Worm (Caenorhabditis elegans) whole organism, L4/young adult: ENCODE results near the gene Y50E8A.6.

Experiments used
- W03F9.2 ChIP-seq: fragments of 150-350 bp; optimal IDR thresholded peaks from 2 replicates; lab custom pipeline; 2014; ENCODE audit warnings: missing biosample characterization, missing genetic modification characterization
- dao-5 ChIP-seq: sonication (generic microtip); optimal IDR thresholded peaks from 2 replicates; lab custom pipeline; 2016; ENCODE audit warnings: missing genotype, missing genetic modification characterization, moderate library complexity, missing compliant biosample characterization
- him-1 ChIP-seq: sonication (generic microtip); optimal IDR thresholded peaks from 2 replicates; lab custom pipeline; 2016; ENCODE audit warnings: missing genotype, missing genetic modification reagents, missing genetic modification characterization, missing compliant biosample characterization

Gene Y50E8A.6

ce11 chrV:14736851-14737250 is 4.3 kb downstream of the Y50E8A.6 start, which contains the start of gene Y50E8A.5:
Gene Y50E8A.5 (minus strand): TSS chrV:14736951.
- TF ChIP-seq W03F9.2 (tag; lab: Kevin White, UChicago) (no peak), dao-5 (tag; lab: Kevin White, UChicago) (no peak), him-1 (tag; lab: Kevin White, UChicago) (no peak)

ce11 chrV:14734187-14734765 is 6.9 kb downstream of the Y50E8A.6 start, which contains the start of gene unc-61:
Gene unc-61 (minus strand): TSS chrV:14734237.
- TF ChIP-seq dao-5 (tag; lab: Kevin White, UChicago) (no peak), him-1 (tag; lab: Kevin White, UChicago) (no peak), W03F9.2 (tag; lab: Kevin White, UChicago) (no peak)

- TF ChIP-seq dao-5 (tag; lab: Kevin White, UChicago) = no peak
- TF ChIP-seq W03F9.2 (tag; lab: Kevin White, UChicago) = no peak
- no peak for TF ChIP-seq him-1 (tag; lab: Kevin White, UChicago)
These were observed 11.8 kb downstream of the Y50E8A.6 start, which contains the start of gene oig-3 for ce11 chrV:14729343-14729742. Gene oig-3 (plus strand): TSS chrV:14729643.

- no peak for TF ChIP-seq W03F9.2 (tag; lab: Kevin White, UChicago)
- TF ChIP-seq dao-5 (tag; lab: Kevin White, UChicago) = no peak
- no peak for TF ChIP-seq him-1 (tag; lab: Kevin White, UChicago)
These were observed 12.4 kb downstream of the Y50E8A.6 start, which contains the start of gene Y50E8A.2 for ce11 chrV:14728754-14729153. Gene Y50E8A.2 (minus strand): TSS chrV:14728854.

- no peak for TF ChIP-seq him-1 (tag; lab: Kevin White, UChicago)
- TF ChIP-seq W03F9.2 (tag; lab: Kevin White, UChicago) = no peak
- no peak for TF ChIP-seq dao-5 (tag; lab: Kevin White, UChicago)
These were observed 14.5 kb downstream of the Y50E8A.6 start, which contains the start of gene Y50E8A.1 for ce11 chrV:14726596-14726995. Gene Y50E8A.1 (plus strand): TSS chrV:14726896.

- TF ChIP-seq him-1 (tag; lab: Kevin White, UChicago) (no peak), dao-5 (tag; lab: Kevin White, UChicago) (no peak), W03F9.2 (tag; lab: Kevin White, UChicago) (no peak)
These were observed 15.7 kb downstream of the Y50E8A.6 start for ce11 chrV:14725409-14725808.

- no peak for TF ChIP-seq W03F9.2 (tag; lab: Kevin White, UChicago)
- no peak for TF ChIP-seq dao-5 (tag; lab: Kevin White, UChicago)
- TF ChIP-seq him-1 (tag; lab: Kevin White, UChicago) = no peak
These were observed 18.1 kb downstream of the Y50E8A.6 start, which contains the start of gene R08A2.7 for ce11 chrV:14723020-14723419. Gene R08A2.7 (plus strand): TSS chrV:14723320.

ce11 chrV:14719491-14719890 is 21.6 kb downstream of the Y50E8A.6 start, which contains the start of gene R08A2.1:
Gene R08A2.1 (minus strand): TSS chrV:14719591.
- no peak for TF ChIP-seq him-1 (tag; lab: Kevin White, UChicago)
- no peak for TF ChIP-seq dao-5 (tag; lab: Kevin White, UChicago)
- no peak for TF ChIP-seq W03F9.2 (tag; lab: Kevin White, UChicago)

- TF ChIP-seq him-1 (tag; lab: Kevin White, UChicago) = no peak
- no peak for TF ChIP-seq W03F9.2 (tag; lab: Kevin White, UChicago)
- no peak for TF ChIP-seq dao-5 (tag; lab: Kevin White, UChicago)
These were observed 25.0 kb downstream of the Y50E8A.6 start, which contains the start of gene fbxa-147 for ce11 chrV:14716114-14716513. Gene fbxa-147 (plus strand): TSS chrV:14716499.

- TF ChIP-seq dao-5 (tag; lab: Kevin White, UChicago) (no peak), him-1 (tag; lab: Kevin White, UChicago) (no peak), W03F9.2 (tag; lab: Kevin White, UChicago) (no peak)
These were observed 25.5 kb downstream of the Y50E8A.6 start, which contains the start of gene R08A2.2 for ce11 chrV:14715608-14716007. Gene R08A2.2 (minus strand): TSS chrV:14715708.

ce11 chrV:14712316-14712715 is 28.8 kb downstream of the Y50E8A.6 start, which contains the start of gene R08A2.5:
Gene R08A2.5 (plus strand): TSS chrV:14712616.
- no peak for TF ChIP-seq W03F9.2 (tag; lab: Kevin White, UChicago)
- no peak for TF ChIP-seq dao-5 (tag; lab: Kevin White, UChicago)
- TF ChIP-seq him-1 (tag; lab: Kevin White, UChicago) = no peak

ce11 chrV:14711077-14711476 is 30.1 kb downstream of the Y50E8A.6 start, which contains the start of gene ssp-33:
Gene ssp-33 (plus strand): TSS chrV:14711377.
- TF ChIP-seq him-1 (tag; lab: Kevin White, UChicago) = no peak
- TF ChIP-seq W03F9.2 (tag; lab: Kevin White, UChicago) = no peak
- no peak for TF ChIP-seq dao-5 (tag; lab: Kevin White, UChicago)

- TF ChIP-seq W03F9.2 (tag; lab: Kevin White, UChicago) (no peak), dao-5 (tag; lab: Kevin White, UChicago) (no peak), him-1 (tag; lab: Kevin White, UChicago) (no peak)
These were observed 33.2 kb downstream of the Y50E8A.6 start, which contains the start of gene R08A2.9 for ce11 chrV:14707958-14708357. Gene R08A2.9 (plus strand): TSS chrV:14708258.
